Worm (Caenorhabditis elegans): ENCODE results near the gene K11D12.11.

K11D12.11 gene

ce11 chrV:5064761-5065421, 25.5 kb upstream of the K11D12.11 start, which contains the start of gene mlk-1 (continued):
- TF ChIP-seq unc-130 (GFP tag; optimal IDR thresholded peaks at IDR 0.05), result no peak
- TF ChIP-seq egl-18 (GFP tag; IDR thresholded peaks at IDR 0.05), result no peak
- no peak for TF ChIP-seq F57C9.4 (tag; optimal IDR thresholded peaks at IDR 0.05)
- TF ChIP-seq nfyb-1 (GFP tag; IDR thresholded peaks at IDR 0.05), result no peak
- TF ChIP-seq nhr-120 (GFP tag; IDR thresholded peaks at IDR 0.05), result no peak
- TF ChIP-seq ztf-22 (GFP tag; optimal IDR thresholded peaks at IDR 0.05), result no peak
- no peak for TF ChIP-seq ztf-25 (GFP tag; IDR thresholded peaks at IDR 0.05)
- peak; percentile 59; the same call in 1 of the 2 replicates for TF ChIP-seq hmg-1.2 (GFP tag; IDR thresholded peaks at IDR 0.05)
- no peak for TF ChIP-seq tbp1 (GFP tag; optimal IDR thresholded peaks at IDR 0.05)

- TF ChIP-seq dox-1 (GFP tag; IDR thresholded peaks at IDR 0.05), result no peak
Measured at ce11 chrV:5053335-5053734, 13.9 kb upstream of the K11D12.11 start, which contains the start of gene cwp-4. Gene cwp-4, plus strand, starts transcription at chrV:5053635.

DNA sequence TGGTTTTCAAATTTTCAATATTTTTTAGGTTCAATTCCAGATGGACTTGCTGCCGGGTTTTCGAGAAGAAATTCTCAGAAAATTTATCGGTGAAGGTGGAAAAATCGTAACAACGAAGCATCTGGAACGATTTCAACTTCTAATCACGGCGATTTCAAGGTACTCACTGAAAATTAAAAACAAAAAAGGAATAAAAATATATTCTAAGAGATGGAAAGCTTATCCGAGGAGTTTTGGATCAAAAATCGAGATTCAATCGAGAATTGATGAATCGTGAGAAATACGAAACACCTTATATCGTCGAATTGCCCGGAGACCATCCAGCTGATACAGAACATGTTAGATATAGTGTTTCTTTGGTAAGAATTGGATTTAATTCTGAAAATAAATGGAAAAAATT, 12.8 kb upstream of the K11D12.11 start, which contains the start of gene K11D12.12:
TSS of gene K11D12.12 (plus strand) at position 29 of the 400 bp plus-strand sequence.
- TF ChIP-seq him-1 (tag; optimal IDR thresholded peaks at IDR 0.05) (no peak), madf-6 (GFP tag; IDR thresholded peaks at IDR 0.05) (0 out of 2 replicates have a peak, but pooled peaks have one; percentile 23), let-607 (tag; optimal IDR thresholded peaks at IDR 0.05) (no peak), snpc-1.3 (tag; optimal IDR thresholded peaks at IDR 0.05; ENCODE audit: insufficient read depth) (no peak), athp-1 (tag; optimal IDR thresholded peaks at IDR 0.05) (no peak), T07F8.4 (tag; optimal IDR thresholded peaks at IDR 0.05) (no peak), ets-4 (GFP tag; optimal IDR thresholded peaks at IDR 0.05) (no peak), xnd-1 (tag; optimal IDR thresholded peaks at IDR 0.05) (peak; percentile 4), sptf-2 (GFP tag; optimal IDR thresholded peaks at IDR 0.05) (no peak), Y53G8AR.9 (GFP tag; conservative IDR thresholded peaks at IDR 0.05) (0 out of 2 replicates have a peak, but pooled peaks have one; percentile 34), nhr-27 (tag; optimal IDR thresholded peaks at IDR 0.05) (no peak), sdz-38 (tag; optimal IDR thresholded peaks at IDR 0.05) (no peak), snpc-3.4 (tag; optimal IDR thresholded peaks at IDR 0.05) (no peak), nfyb-1 (GFP tag; IDR thresholded peaks at IDR 0.05) (no peak), F10E7.11 (tag; optimal IDR thresholded peaks at IDR 0.05) (no peak), F55B11.4 (tag; optimal IDR thresholded peaks at IDR 0.05; ENCODE audit: borderline replicate concordance, insufficient read depth) (no peak), ztf-25 (GFP tag; IDR thresholded peaks at IDR 0.05) (no peak), F22D6.2 (tag; optimal IDR thresholded peaks at IDR 0.05) (no peak), dpff-1 (tag; optimal IDR thresholded peaks at IDR 0.05) (no peak), F49E8.2 (tag; optimal IDR thresholded peaks at IDR 0.05; ENCODE audit: insufficient read depth) (no peak), efl-1 (GFP tag; optimal IDR thresholded peaks at IDR 0.05) (no peak), K11D2.4 (GFP tag; IDR thresholded peaks at IDR 0.05) (no peak)

- no peak for TF ChIP-seq attf-5 (GFP tag; optimal IDR thresholded peaks at IDR 0.05)
- TF ChIP-seq gei-17 (GFP tag; optimal IDR thresholded peaks at IDR 0.05), result no peak
- TF ChIP-seq lin-26 (GFP tag; IDR thresholded peaks at IDR 0.05), result no peak
- TF ChIP-seq ceh-40 (GFP tag; IDR thresholded peaks at IDR 0.05), result no peak
- no peak for TF ChIP-seq him-1 (tag; optimal IDR thresholded peaks at IDR 0.05)
- no peak for TF ChIP-seq ceh-100 (GFP tag; IDR thresholded peaks at IDR 0.05)
- TF ChIP-seq lin-40 (tag; optimal IDR thresholded peaks at IDR 0.05), result no peak
- no peak for TF ChIP-seq fkh-3 (tag; optimal IDR thresholded peaks at IDR 0.05)
- no peak for TF ChIP-seq bed-1 (GFP tag; IDR thresholded peaks at IDR 0.05)
- TF ChIP-seq nhr-90 (tag; optimal IDR thresholded peaks at IDR 0.05), result no peak
- no peak for TF ChIP-seq ekl-4 (GFP tag; IDR thresholded peaks at IDR 0.05)
- no peak for TF ChIP-seq efl-1 (GFP tag; optimal IDR thresholded peaks at IDR 0.05)
- no peak for TF ChIP-seq nhr-80 (tag; optimal IDR thresholded peaks at IDR 0.05)
- TF ChIP-seq dpff-1 (tag; optimal IDR thresholded peaks at IDR 0.05), result no peak
- no peak for TF ChIP-seq nhr-120 (GFP tag; IDR thresholded peaks at IDR 0.05)
- no peak for TF ChIP-seq aptf-2 (GFP tag; conservative IDR thresholded peaks at IDR 0.05)
- TF ChIP-seq B0035.1 (tag; optimal IDR thresholded peaks at IDR 0.05), result no peak
Measured at ce11 chrV:5050073-5050599, 10.7 kb upstream of the K11D12.11 start.

Data from whole organism, young adult.